Worm (Caenorhabditis elegans) whole organism, young adult: Measurements from ENCODE around the gene C45G9.8.

Experiments
- Y95B8A.8 ChIP-seq: fragments of 200-800 bp; sonication (Bioruptor generic); IDR thresholded peaks from 2 replicates; pipeline ENCODE4 v1.3.6; 2022; ENCODE audit warnings: missing genetic modification reagents, missing genetic modification characterization, missing compliant biosample characterization
- ama-1 ChIP-seq, 3 experiments: fragments of 150-350 bp in 1 of 3; sonication (generic microtip) in 2 of 3; optimal IDR thresholded peaks; 2 replicates each; lab custom pipeline; 2014 to 2018; ENCODE audit warnings: missing biosample characterization in 2 of 3, missing genetic modification characterization in 2 of 3, missing genetic modification reagents in 2 of 3
- hmg-20 ChIP-seq: fragments of 200-800 bp; sonication (Bioruptor generic); IDR thresholded peaks from 2 replicates; pipeline ENCODE4 v1.3.6; 2022; ENCODE audit warnings: missing genetic modification reagents, missing genetic modification characterization, missing compliant biosample characterization
- hrde-1 ChIP-seq: sonication (generic microtip); optimal IDR thresholded peaks from 2 replicates; lab custom pipeline; 2016; ENCODE audit warnings: missing genetic modification characterization, mild to moderate bottlenecking, missing compliant biosample characterization, moderate library complexity, missing genotype, missing genetic modification reagents, borderline replicate concordance
- madf-8 ChIP-seq: fragments of 200-800 bp; sonication (Bioruptor generic); conservative IDR thresholded peaks from 2 replicates; pipeline ENCODE4 v1.3.6; 2022; ENCODE audit warnings: missing genetic modification reagents, missing genetic modification characterization, missing compliant biosample characterization
- mcd-1 ChIP-seq: fragments of 200-800 bp; sonication (Bioruptor generic); IDR thresholded peaks from 2 replicates; pipeline ENCODE4 v1.3.6; 2022; ENCODE audit warnings: missing genetic modification reagents, missing genetic modification characterization, missing compliant biosample characterization
- snpc-4 ChIP-seq, 5 experiments: fragments of 150-350 bp in 1 of 5; sonication (generic microtip) in 4 of 5; optimal IDR thresholded peaks; 2 replicates each; lab custom pipeline; 2014 to 2018; ENCODE audit warnings: missing genetic modification characterization in 5 of 5, missing biosample characterization in 3 of 5, antibody characterized with exemption in 2 of 5, mild to moderate bottlenecking in 2 of 5, missing compliant biosample characterization in 2 of 5, missing genotype in 2 of 5, moderate library complexity in 2 of 5, missing genetic modification reagents in 1 of 5
- unc-62 ChIP-seq: fragments of 150-350 bp; optimal IDR thresholded peaks from 2 replicates; lab custom pipeline; 2014; ENCODE audit warnings: missing biosample characterization, missing genetic modification reagents, missing genetic modification characterization
- ztf-6 ChIP-seq: fragments of 200-800 bp; sonication (Bioruptor generic); IDR thresholded peaks from 2 replicates; pipeline ENCODE4 v1.3.6; 2022; ENCODE audit warnings: missing genetic modification reagents, missing genetic modification characterization, missing compliant biosample characterization

- TF ChIP-seq Y95B8A.8 (GFP tag; lab: Robert Waterston, UW) = no peak
- no peak for TF ChIP-seq ama-1 (optimal IDR thresholded peaks at IDR 0.05; lab: Kevin White, UChicago)
- TF ChIP-seq ama-1 (GFP tag; optimal IDR thresholded peaks at IDR 0.05; lab: Kevin White, UChicago) = no peak
- no peak for TF ChIP-seq ztf-6 (GFP tag; lab: Robert Waterston, UW)
- TF ChIP-seq hrde-1 (tag; lab: Kevin White, UChicago) = no peak
- no peak for TF ChIP-seq snpc-4 (GFP tag; optimal IDR thresholded peaks at IDR 0.05; lab: Kevin White, UChicago)
- TF ChIP-seq snpc-4 (tag; optimal IDR thresholded peaks at IDR 0.05; lab: Kevin White, UChicago) = no peak
- no peak for TF ChIP-seq hmg-20 (GFP tag; lab: Robert Waterston, UW)
- no peak for TF ChIP-seq mcd-1 (GFP tag; lab: Robert Waterston, UW)
- no peak for TF ChIP-seq madf-8
- no peak for TF ChIP-seq unc-62 (GFP tag; lab: Kevin White, UChicago)
Measured at ce11 chrIII:5017550-5017949, 35.9 kb downstream of the C45G9.8 start, which contains the start of gene larp-1.
